Worm (Caenorhabditis elegans): ENCODE data around the gene twk-13.

DNA sequence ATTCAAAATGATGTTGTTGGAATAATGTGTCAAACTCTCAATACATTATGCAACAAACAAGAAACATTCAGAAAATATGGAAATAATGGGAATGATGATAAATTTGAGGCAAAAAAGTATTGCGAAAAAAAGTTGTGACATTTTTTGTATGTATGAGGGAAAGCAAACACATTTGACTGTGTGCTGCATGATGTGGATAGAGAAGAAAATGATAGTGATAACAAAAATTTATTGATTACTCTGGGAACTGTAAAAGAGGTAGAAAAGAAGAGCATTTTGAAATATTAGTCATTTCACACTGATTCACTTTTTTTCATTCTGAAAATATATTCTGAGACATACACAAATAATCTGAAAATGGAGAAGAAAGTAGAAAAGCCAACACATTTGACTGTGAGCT, 10.1 kb upstream of the twk-13 start:
- TF ChIP-seq dao-5 (tag; optimal IDR thresholded peaks at IDR 0.05) = no peak
- TF ChIP-seq him-1 (tag; optimal IDR thresholded peaks at IDR 0.05) = no peak
- no peak for TF ChIP-seq W03F9.2 (tag; optimal IDR thresholded peaks at IDR 0.05)

All from whole organism, L4/young adult.